Worm (Caenorhabditis elegans) whole organism, L4 larva: Measurements from ENCODE around the gene atgp-2.

Source experiments
- D1046.2 ChIP-seq: fragments of 200-800 bp; sonication (Bioruptor generic); IDR thresholded peaks from 2 replicates; pipeline ENCODE4 v1.3.6; 2022; ENCODE audit warnings: missing genetic modification characterization, missing compliant biosample characterization
- F37D6.2 ChIP-seq: sonication (generic microtip); optimal IDR thresholded peaks from 2 replicates; lab custom pipeline; 2016; ENCODE audit warnings: mild to moderate bottlenecking, missing genetic modification characterization, missing compliant biosample characterization
- F44E2.7 ChIP-seq: fragments of 200-800 bp; sonication (Bioruptor generic); IDR thresholded peaks from 2 replicates; pipeline ENCODE4 v2.1.2; 2022; ENCODE audit warnings: missing genetic modification characterization, missing compliant biosample characterization
- R02D3.7 ChIP-seq: fragments of 150-350 bp; sonication (generic microtip); optimal IDR thresholded peaks from 3 replicates; lab custom pipeline; 2014; ENCODE audit warnings: missing biosample characterization, missing genetic modification characterization
- T20F7.1 ChIP-seq: fragments of 200-800 bp; sonication (Bioruptor generic); optimal IDR thresholded peaks from 2 replicates; lab custom pipeline; 2018; ENCODE audit warnings: mild to moderate bottlenecking, missing genetic modification characterization, missing compliant biosample characterization
- Y105C5A.15 ChIP-seq: fragments of 200-800 bp; sonication (Bioruptor generic); IDR thresholded peaks from 2 replicates; pipeline ENCODE4 v1.3.6; 2022; ENCODE audit warnings: missing genetic modification characterization, missing compliant biosample characterization
- Y48G9A.11 ChIP-seq: fragments of 200-800 bp; sonication (Bioruptor generic); IDR thresholded peaks from 2 replicates; pipeline ENCODE4 v1.3.6; 2022; ENCODE audit warnings: missing genetic modification reagents, missing genetic modification characterization, missing compliant biosample characterization
- Y75B8A.6 ChIP-seq: fragments of 200-800 bp; sonication (Bioruptor generic); IDR thresholded peaks from 2 replicates; pipeline ENCODE4 v1.3.6; 2022; ENCODE audit warnings: missing genetic modification reagents, missing genetic modification characterization, missing compliant biosample characterization
- ZK337.2 ChIP-seq: fragments of 200-800 bp; sonication (Bioruptor generic); IDR thresholded peaks from 2 replicates; pipeline ENCODE4 v1.3.6; 2022; ENCODE audit warnings: missing genetic modification reagents, missing genetic modification characterization, missing compliant biosample characterization
- aha-1 ChIP-seq: fragments of 150-350 bp; peaks from one replicate; lab custom pipeline; 2014; ENCODE audit warnings: missing biosample characterization, missing genetic modification characterization
- aly-2 ChIP-seq: sonication (generic microtip); optimal IDR thresholded peaks from 2 replicates; lab custom pipeline; 2018; ENCODE audit warnings: missing biosample characterization, missing genetic modification characterization
- ama-1 ChIP-seq: fragments of 150-350 bp; optimal IDR thresholded peaks from 2 replicates; lab custom pipeline; 2014; ENCODE audit warnings: inconsistent platforms, mixed read lengths
- arid-1 ChIP-seq: fragments of 200-800 bp; sonication (Bioruptor generic); conservative IDR thresholded peaks from 2 replicates; pipeline ENCODE4 v1.3.6; 2022; ENCODE audit warnings: missing genetic modification reagents, missing genetic modification characterization, missing compliant biosample characterization
- ceh-44 ChIP-seq: fragments of 200-800 bp; sonication (Bioruptor generic); IDR thresholded peaks from 2 replicates; pipeline ENCODE4 v1.3.6; 2022; ENCODE audit warnings: missing genetic modification reagents, missing genetic modification characterization, missing compliant biosample characterization
- ceh-82 ChIP-seq: sonication (generic microtip); optimal IDR thresholded peaks from 2 replicates; lab custom pipeline; 2017; ENCODE audit warnings: missing biosample characterization, missing genetic modification characterization
- ctbp-1 ChIP-seq: fragments of 200-800 bp; sonication (Bioruptor generic); IDR thresholded peaks from 2 replicates; pipeline ENCODE4 v1.3.6; 2022; ENCODE audit warnings: missing genetic modification reagents, missing genetic modification characterization, missing compliant biosample characterization
- daf-8 ChIP-seq: fragments of 200-800 bp; sonication (Bioruptor generic); IDR thresholded peaks from 2 replicates; pipeline ENCODE4 v1.3.6; 2022; ENCODE audit warnings: missing genetic modification characterization, missing compliant biosample characterization
- dmd-6 ChIP-seq: fragments of 200-800 bp; sonication (Bioruptor generic); IDR thresholded peaks from 2 replicates; pipeline ENCODE4 v1.3.6; 2022; ENCODE audit warnings: missing genetic modification reagents, missing genetic modification characterization, missing compliant biosample characterization
- dmd-8 ChIP-seq: fragments of 200-800 bp; sonication (Bioruptor generic); IDR thresholded peaks from 2 replicates; pipeline ENCODE4 v1.3.6; 2022; ENCODE audit warnings: missing genetic modification characterization, missing compliant biosample characterization
- duxl-1 ChIP-seq: sonication (generic microtip); optimal IDR thresholded peaks from 2 replicates; lab custom pipeline; 2016; ENCODE audit warnings: mild to moderate bottlenecking, missing genetic modification characterization, moderate library complexity, missing compliant biosample characterization; ENCODE audit not compliant: poor library complexity
- egl-27 ChIP-seq: sonication (generic microtip); optimal IDR thresholded peaks from 3 replicates; lab custom pipeline; 2017; ENCODE audit warnings: missing biosample characterization, missing genetic modification reagents, missing genetic modification characterization
- gei-8 ChIP-seq: fragments of 200-800 bp; sonication (Bioruptor generic); optimal IDR thresholded peaks from 2 replicates; lab custom pipeline; 2018; ENCODE audit warnings: mild to moderate bottlenecking, missing genetic modification characterization, missing compliant biosample characterization
- hif-1 ChIP-seq, 2 experiments: sonication (generic microtip); optimal IDR thresholded peaks; 2 replicates each; lab custom pipeline; 2016 to 2017; ENCODE audit warnings: missing compliant biosample characterization in 2 of 2, missing genetic modification characterization in 2 of 2, missing genetic modification reagents in 2 of 2, missing genotype in 2 of 2, mild to moderate bottlenecking in 1 of 2
- hlh-30 ChIP-seq: sonication (generic microtip); optimal IDR thresholded peaks from 2 replicates; lab custom pipeline; 2017; ENCODE audit warnings: antibody characterized with exemption, mild to moderate bottlenecking, missing genetic modification characterization, missing compliant biosample characterization; ENCODE audit not compliant: insufficient read depth
- jun-1 ChIP-seq: fragments of 150-350 bp; optimal IDR thresholded peaks from 2 replicates; lab custom pipeline; 2014; ENCODE audit warnings: missing biosample characterization, missing genetic modification reagents, missing genetic modification characterization
- lin-1 ChIP-seq: fragments of 200-800 bp; sonication (Bioruptor generic); IDR thresholded peaks from 2 replicates; pipeline ENCODE4 v1.3.6; 2022; ENCODE audit warnings: missing genetic modification reagents, missing genetic modification characterization, missing compliant biosample characterization
- lin-38 ChIP-seq: fragments of 200-800 bp; sonication (Bioruptor generic); IDR thresholded peaks from 2 replicates; pipeline ENCODE4 v1.3.6; 2022; ENCODE audit warnings: missing genetic modification reagents, missing genetic modification characterization, missing compliant biosample characterization
- lin-39 ChIP-seq: fragments of 150-350 bp; optimal IDR thresholded peaks from 2 replicates; lab custom pipeline; 2014; ENCODE audit warnings: missing biosample characterization, missing genetic modification reagents, missing genetic modification characterization
- madf-5 ChIP-seq, 2 experiments: fragments of 200-800 bp; sonication (Bioruptor generic); IDR thresholded peaks; 2 replicates each; pipeline ENCODE4 v1.3.6; 2022; ENCODE audit warnings: missing compliant biosample characterization in 2 of 2, missing genetic modification characterization in 2 of 2
- madf-9 ChIP-seq: fragments of 200-800 bp; sonication (Bioruptor generic); conservative IDR thresholded peaks from 2 replicates; pipeline ENCODE4 v1.3.6; 2022; ENCODE audit warnings: missing genetic modification reagents, missing genetic modification characterization, missing compliant biosample characterization
- mdt-29 ChIP-seq: fragments of 200-800 bp; sonication (Bioruptor generic); IDR thresholded peaks from 2 replicates; pipeline ENCODE4 v1.3.6; 2022; ENCODE audit warnings: missing genetic modification reagents, missing genetic modification characterization, missing compliant biosample characterization
- mes-2 ChIP-seq: sonication (generic microtip); optimal IDR thresholded peaks from 2 replicates; lab custom pipeline; 2016; ENCODE audit warnings: missing genotype, mild to moderate bottlenecking, missing genetic modification characterization, missing compliant biosample characterization; ENCODE audit not compliant: poor library complexity, severe bottlenecking
- mxl-3 ChIP-seq: fragments of 200-800 bp; sonication (Bioruptor generic); optimal IDR thresholded peaks from 2 replicates; lab custom pipeline; 2018; ENCODE audit warnings: mild to moderate bottlenecking, missing genetic modification characterization, missing compliant biosample characterization
- nhr-111 ChIP-seq: fragments of 200-800 bp; sonication (Bioruptor generic); optimal IDR thresholded peaks from 2 replicates; lab custom pipeline; 2018; ENCODE audit warnings: mild to moderate bottlenecking, missing genetic modification characterization, missing compliant biosample characterization
- nhr-25 ChIP-seq: sonication (generic microtip); optimal IDR thresholded peaks from 2 replicates; lab custom pipeline; 2017; ENCODE audit warnings: missing genetic modification characterization, mild to moderate bottlenecking, missing compliant biosample characterization, antibody characterized with exemption, moderate library complexity, borderline replicate concordance; ENCODE audit not compliant: insufficient read depth
- nhr-28 ChIP-seq: fragments of 150-350 bp; optimal IDR thresholded peaks from 2 replicates; lab custom pipeline; 2014; ENCODE audit warnings: missing biosample characterization, missing genetic modification characterization
- nhr-41 ChIP-seq: fragments of 200-800 bp; sonication (Bioruptor generic); IDR thresholded peaks from 2 replicates; pipeline ENCODE4 v1.3.6; 2022; ENCODE audit warnings: missing genetic modification reagents, missing genetic modification characterization, missing compliant biosample characterization
- nhr-77 ChIP-seq: fragments of 150-350 bp; optimal IDR thresholded peaks from 2 replicates; lab custom pipeline; 2014; ENCODE audit warnings: missing biosample characterization, missing genetic modification characterization
- pha-4 ChIP-seq, 2 experiments: fragments of 150-350 bp in 1 of 2; fragments of 200-800 bp in 1 of 2; sonication (Bioruptor generic) in 1 of 2; IDR thresholded peaks in 1 of 2; optimal IDR thresholded peaks in 1 of 2; 2 replicates each; pipeline versions ENCODE4 v1.3.6 to Lab custom; 2014 to 2022; ENCODE audit warnings: missing genetic modification characterization in 2 of 2, missing genetic modification reagents in 2 of 2, missing biosample characterization in 1 of 2, missing compliant biosample characterization in 1 of 2
- rbr-2 ChIP-seq: sonication (generic microtip); optimal IDR thresholded peaks from 2 replicates; lab custom pipeline; 2016; ENCODE audit warnings: missing genotype, missing genetic modification characterization, missing compliant biosample characterization
- saeg-2 ChIP-seq: fragments of 200-800 bp; sonication (Bioruptor generic); IDR thresholded peaks from 2 replicates; pipeline ENCODE4 v1.3.6; 2022; ENCODE audit warnings: missing genetic modification reagents, missing genetic modification characterization, missing compliant biosample characterization
- skn-1 ChIP-seq: fragments of 150-350 bp; optimal IDR thresholded peaks from 2 replicates; lab custom pipeline; 2014; ENCODE audit warnings: missing biosample characterization, missing genetic modification characterization
- spr-3 ChIP-seq: fragments of 200-800 bp; sonication (Bioruptor generic); optimal IDR thresholded peaks from 2 replicates; lab custom pipeline; 2018; ENCODE audit warnings: mild to moderate bottlenecking, missing genetic modification characterization, missing compliant biosample characterization
- unc-130 ChIP-seq: sonication (generic microtip); optimal IDR thresholded peaks from 2 replicates; lab custom pipeline; 2016; ENCODE audit warnings: missing genetic modification reagents, missing genetic modification characterization, missing compliant biosample characterization
- unc-39 ChIP-seq: sonication (generic microtip); optimal IDR thresholded peaks from 2 replicates; lab custom pipeline; 2017; ENCODE audit warnings: missing biosample characterization, missing genetic modification characterization
- unc-62 ChIP-seq, 3 experiments: fragments of 150-350 bp in 1 of 3; sonication (generic microtip); optimal IDR thresholded peaks in 2 of 3; peaks in 1 of 3; 1 replicate in 1 of 3; 2 replicates in 2 of 3; lab custom pipeline; 2014 to 2017; ENCODE audit warnings: missing biosample characterization in 3 of 3, missing genetic modification characterization in 3 of 3, missing genetic modification reagents in 3 of 3, missing genotype in 1 of 3
- zfp-2 ChIP-seq: sonication (generic microtip); optimal IDR thresholded peaks from 2 replicates; lab custom pipeline; 2016; ENCODE audit warnings: mild to moderate bottlenecking, missing genetic modification characterization, missing compliant biosample characterization
- zip-11 ChIP-seq: fragments of 200-800 bp; sonication (Bioruptor generic); IDR thresholded peaks from 2 replicates; pipeline ENCODE4 v1.3.6; 2022; ENCODE audit warnings: missing genetic modification characterization, missing compliant biosample characterization
- ztf-11 ChIP-seq: fragments of 150-350 bp; optimal IDR thresholded peaks from 2 replicates; lab custom pipeline; 2014; ENCODE audit warnings: missing biosample characterization, missing genetic modification characterization

Gene atgp-2

ce11 chrII:14599933-14600630, 43.8 kb downstream of the atgp-2 start (continued):
- TF ChIP-seq ctbp-1 (GFP tag; lab: Robert Waterston, UW) = no peak
- TF ChIP-seq dmd-6 (GFP tag; lab: Robert Waterston, UW) = peak; percentile 40
- no peak for TF ChIP-seq F37D6.2 (tag; lab: Kevin White, UChicago)
- TF ChIP-seq rbr-2 (tag; lab: Kevin White, UChicago) = no peak
- no peak for TF ChIP-seq Y105C5A.15
- no peak for TF ChIP-seq madf-5 (GFP tag; IDR thresholded peaks at IDR 0.05; lab: Robert Waterston, UW)
- no peak for TF ChIP-seq ceh-44
- no peak for TF ChIP-seq F44E2.7
- TF ChIP-seq dmd-8 (GFP tag; lab: Robert Waterston, UW) = no peak
- no peak for TF ChIP-seq nhr-111
- no peak for TF ChIP-seq nhr-25 (tag; lab: Kevin White, UChicago)
- TF ChIP-seq jun-1 (tag; lab: Kevin White, UChicago) = no peak
- no peak for TF ChIP-seq zfp-2 (tag; lab: Kevin White, UChicago)
- no peak for TF ChIP-seq duxl-1 (tag; lab: Kevin White, UChicago)
- TF ChIP-seq daf-8 = no peak
- no peak for TF ChIP-seq lin-39 (tag; lab: Kevin White, UChicago)
- TF ChIP-seq aha-1 = peak; percentile 97
- TF ChIP-seq pha-4 (GFP tag; IDR thresholded peaks at IDR 0.05; lab: Robert Waterston, UW) = no peak
- no peak for TF ChIP-seq pha-4 (tag; optimal IDR thresholded peaks at IDR 0.05; lab: Kevin White, UChicago)
- TF ChIP-seq ZK337.2 = no peak
- peak; percentile 22 for TF ChIP-seq mes-2 (tag; lab: Kevin White, UChicago)
- TF ChIP-seq lin-38 (GFP tag; lab: Robert Waterston, UW) = no peak
- TF ChIP-seq gei-8 (GFP tag; lab: Kevin White, UChicago) = no peak
- TF ChIP-seq Y48G9A.11 (GFP tag; lab: Robert Waterston, UW) = no peak
- no peak for TF ChIP-seq ztf-11
- no peak for TF ChIP-seq Y75B8A.6 (GFP tag; lab: Robert Waterston, UW)
- no peak for TF ChIP-seq mdt-29 (GFP tag; lab: Robert Waterston, UW)
- no peak for TF ChIP-seq unc-39 (tag; lab: Kevin White, UChicago)
- no peak for TF ChIP-seq arid-1
- TF ChIP-seq skn-1 (tag; lab: Kevin White, UChicago) = no peak
- no peak for TF ChIP-seq unc-62 (GFP tag; optimal IDR thresholded peaks at IDR 0.05 in 1 of 2; lab: Kevin White, UChicago)
- no peak for TF ChIP-seq unc-62 (tag; optimal IDR thresholded peaks at IDR 0.05; lab: Kevin White, UChicago)
- no peak for TF ChIP-seq D1046.2 (GFP tag; lab: Robert Waterston, UW)
- TF ChIP-seq mxl-3 (GFP tag; lab: Kevin White, UChicago) = peak; percentile 28
- no peak for TF ChIP-seq T20F7.1 (GFP tag; lab: Kevin White, UChicago)
- TF ChIP-seq madf-9 (GFP tag; lab: Robert Waterston, UW) = 0 out of 2 replicates have a peak, but pooled peaks have one; percentile 10
- no peak for TF ChIP-seq spr-3
- TF ChIP-seq R02D3.7 (tag; lab: Kevin White, UChicago) = no peak
- 0 out of 2 replicates have a peak, but pooled peaks have one; percentile 30 for TF ChIP-seq zip-11 (GFP tag; lab: Robert Waterston, UW)
- no peak for TF ChIP-seq nhr-41 (GFP tag; lab: Robert Waterston, UW)
- no peak for TF ChIP-seq aly-2
- peak; percentile 32 for TF ChIP-seq hlh-30
- TF ChIP-seq ceh-82 (tag; lab: Kevin White, UChicago) = no peak
- TF ChIP-seq nhr-77 (tag; lab: Kevin White, UChicago) = peak; percentile 87
- peak in 1 of 2 experiments; percentile 28 for TF ChIP-seq hif-1 (tag; optimal IDR thresholded peaks at IDR 0.05; lab: Kevin White, UChicago)
- TF ChIP-seq ama-1 (lab: Kevin White, UChicago) = no peak
- no peak for TF ChIP-seq egl-27 (tag; lab: Kevin White, UChicago)
- TF ChIP-seq nhr-28 (tag; lab: Kevin White, UChicago) = peak; percentile 85
- TF ChIP-seq lin-1 (GFP tag; lab: Robert Waterston, UW) = 0 out of 2 replicates have a peak, but pooled peaks have one; percentile 22
- TF ChIP-seq unc-130 (GFP tag; lab: Kevin White, UChicago) = no peak
- 0 out of 2 replicates have a peak, but pooled peaks have one; percentile 57 for TF ChIP-seq saeg-2 (GFP tag; lab: Robert Waterston, UW)
